Fruit fly (Drosophila melanogaster): ENCODE data around the gene NetA.

dm6 chrX:14633168-14633567 is 20.6 kb downstream of the NetA start:
- TF ChIP-seq psq (GFP tag; optimal IDR thresholded peaks at IDR 0.05) (no peak), pan (optimal IDR thresholded peaks at IDR 0.05) (no peak), Myc (optimal IDR thresholded peaks at IDR 0.05) (no peak), Jra (GFP tag; optimal IDR thresholded peaks at IDR 0.05) (no peak), HLH106 (tag; optimal IDR thresholded peaks at IDR 0.05) (no peak), foxo (GFP tag; optimal IDR thresholded peaks at IDR 0.05) (no peak), Vsx2 (GFP tag; optimal IDR thresholded peaks at IDR 0.05; ENCODE audit: partially characterized antibody) (no peak), CG32264 (GFP tag; optimal IDR thresholded peaks at IDR 0.05) (no peak), Dfd (GFP tag; optimal IDR thresholded peaks at IDR 0.05) (no peak), usp (GFP tag; optimal IDR thresholded peaks at IDR 0.05) (no peak), h (GFP tag; optimal IDR thresholded peaks at IDR 0.05) (no peak)
